Worm (Caenorhabditis elegans): ENCODE measurements around the gene Y57G11B.3.

The Y57G11B.3 gene

DNA sequence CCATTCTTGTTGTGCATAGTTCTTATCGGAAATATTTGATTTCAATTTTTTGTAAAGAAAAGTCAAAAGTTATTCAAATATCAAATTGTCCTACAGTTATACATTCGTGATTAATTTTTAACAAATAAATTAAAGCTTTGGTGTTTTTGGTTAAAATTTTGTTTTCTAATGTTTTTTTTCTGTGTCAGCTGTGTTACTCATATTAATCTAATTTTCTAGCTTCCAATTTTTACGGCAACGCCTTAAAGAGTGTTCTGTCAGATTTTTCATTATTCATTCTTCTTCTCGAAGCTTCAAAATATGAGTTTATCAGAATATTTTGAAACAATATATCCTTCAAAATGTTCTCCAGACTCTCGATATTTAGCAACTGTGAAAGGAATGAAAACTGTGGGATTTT is 50.6 kb downstream of the Y57G11B.3 start, which contains the start of gene srh-63:
Gene srh-63, plus strand, starts transcription at position 301 of the 400 bp plus-strand sequence.
- TF ChIP-seq ceh-83 (GFP tag; optimal IDR thresholded peaks at IDR 0.05) (no peak), mep-1 (tag; optimal IDR thresholded peaks at IDR 0.05) (no peak), ztf-11 (tag; optimal IDR thresholded peaks at IDR 0.05) (no peak), snpc-4 (tag; optimal IDR thresholded peaks at IDR 0.05) (no peak), ceh-39 (tag; optimal IDR thresholded peaks at IDR 0.05) (no peak), lin-13 (tag; optimal IDR thresholded peaks at IDR 0.05) (no peak), mab-5 (tag; optimal IDR thresholded peaks at IDR 0.05) (no peak), unc-62 (GFP tag; optimal IDR thresholded peaks at IDR 0.05) (no peak), zip-8 (tag; optimal IDR thresholded peaks at IDR 0.05) (no peak), nhr-28 (tag; optimal IDR thresholded peaks at IDR 0.05) (no peak), bed-3 (GFP tag; optimal IDR thresholded peaks at IDR 0.05) (no peak), sptf-1 (tag; optimal IDR thresholded peaks at IDR 0.05) (no peak), blmp-1 (tag; optimal IDR thresholded peaks at IDR 0.05) (no peak), cnd-1 (tag; optimal IDR thresholded peaks at IDR 0.05) (no peak), unc-39 (tag; optimal IDR thresholded peaks at IDR 0.05) (no peak), hlh-1 (tag; optimal IDR thresholded peaks at IDR 0.05) (no peak), elt-1 (tag; optimal IDR thresholded peaks at IDR 0.05; ENCODE audit: borderline replicate concordance, insufficient read depth) (no peak)
